Fruit fly (Drosophila melanogaster): ENCODE results near the gene IntS6.

IntS6 gene

dm6 chrX:5724744-5725185, 22.3 kb downstream of the IntS6 start (continued):
- TF ChIP-seq Hr38 (GFP tag; optimal IDR thresholded peaks at IDR 0.05) (peak; percentile 28), CG6808 (GFP tag; optimal IDR thresholded peaks at IDR 0.05) (peak; percentile 69), CG8632 (GFP tag; optimal IDR thresholded peaks at IDR 0.05) (peak; percentile 77), OdsH (GFP tag; optimal IDR thresholded peaks at IDR 0.05) (peak; percentile 90), Lpt (GFP tag; optimal IDR thresholded peaks at IDR 0.05) (peak; percentile 91), cyc (GFP tag; optimal IDR thresholded peaks at IDR 0.05) (peak; percentile 73), Sox14 (GFP tag; optimal IDR thresholded peaks at IDR 0.05) (peak; percentile 89), dsx (GFP tag; optimal IDR thresholded peaks at IDR 0.05; ENCODE audit: poor library complexity, severe bottlenecking) (peak; percentile 58), topi (GFP tag; optimal IDR thresholded peaks at IDR 0.05) (peak; percentile 78), CG8319 (GFP tag; optimal IDR thresholded peaks at IDR 0.05) (peak; percentile 68), CG16779 (tag; optimal IDR thresholded peaks at IDR 0.05) (peak; percentile 35), CG10669 (GFP tag; optimal IDR thresholded peaks at IDR 0.05) (peak; percentile 80), CG11294 (GFP tag; IDR thresholded peaks at IDR 0.05) (peak; percentile 84), Ets21C (GFP tag; optimal IDR thresholded peaks at IDR 0.05) (peak; percentile 46), fkh (GFP tag; optimal IDR thresholded peaks at IDR 0.05) (peak; percentile 83), svp (GFP tag) (peak; percentile 86), CG6854 (GFP tag; optimal IDR thresholded peaks at IDR 0.05) (no peak), esn (GFP tag; optimal IDR thresholded peaks at IDR 0.05) (peak; percentile 76), Smox (GFP tag; optimal IDR thresholded peaks at IDR 0.05) (peak; percentile 55), CG8119 (GFP tag; IDR thresholded peaks at IDR 0.05) (peak; percentile 89), CG15336 (GFP tag; IDR thresholded peaks at IDR 0.05) (peak; percentile 88), CG10631 (GFP tag; optimal IDR thresholded peaks at IDR 0.05) (peak; percentile 87), Ets96B (tag; optimal IDR thresholded peaks at IDR 0.05) (peak; percentile 78), Met (GFP tag; optimal IDR thresholded peaks at IDR 0.05) (peak; percentile 65), Gug (GFP tag; IDR thresholded peaks at IDR 0.05) (peak; percentile 88), eg (GFP tag; IDR thresholded peaks at IDR 0.05) (peak; percentile 94), CG4318 (GFP tag; optimal IDR thresholded peaks at IDR 0.05) (peak; percentile 89), CG7368 (GFP tag; optimal IDR thresholded peaks at IDR 0.05) (peak; percentile 85), Eip78C (GFP tag) (peak; percentile 96)

dm6 chrX:5724151-5724699, 22.8 kb downstream of the IntS6 start:
- TF ChIP-seq CG32006 (GFP tag; optimal IDR thresholded peaks at IDR 0.05) (no peak), salr (GFP tag; optimal IDR thresholded peaks at IDR 0.05) (no peak), CG16779 (tag; optimal IDR thresholded peaks at IDR 0.05) (no peak), Blimp-1 (GFP tag; optimal IDR thresholded peaks at IDR 0.05) (peak; percentile 31), CG10631 (GFP tag; optimal IDR thresholded peaks at IDR 0.05) (no peak), CG6808 (GFP tag; optimal IDR thresholded peaks at IDR 0.05) (peak; percentile 52), CG4318 (GFP tag; optimal IDR thresholded peaks at IDR 0.05) (no peak), Ets21C (GFP tag; optimal IDR thresholded peaks at IDR 0.05) (no peak), vri (GFP tag; optimal IDR thresholded peaks at IDR 0.05) (no peak), Eip75B (GFP tag; optimal IDR thresholded peaks at IDR 0.05) (no peak), esn (GFP tag; optimal IDR thresholded peaks at IDR 0.05) (no peak), acj6 (GFP tag; optimal IDR thresholded peaks at IDR 0.05) (no peak), ss (GFP tag; optimal IDR thresholded peaks at IDR 0.05) (peak in 1 of 2 experiments; percentile 57), svp (GFP tag) (no peak), CG9139 (GFP tag; optimal IDR thresholded peaks at IDR 0.05) (no peak), CG3919 (GFP tag; optimal IDR thresholded peaks at IDR 0.05) (no peak), lz (GFP tag; optimal IDR thresholded peaks at IDR 0.05) (no peak), CG15336 (GFP tag; IDR thresholded peaks at IDR 0.05) (no peak), spab (GFP tag; optimal IDR thresholded peaks at IDR 0.05) (no peak), CG1621 (tag; optimal IDR thresholded peaks at IDR 0.05) (peak; percentile 77), OdsH (GFP tag; optimal IDR thresholded peaks at IDR 0.05) (no peak), CG8632 (GFP tag; optimal IDR thresholded peaks at IDR 0.05) (no peak)
